ENCODE assay signal across 1 fruit fly cellular context in genomic region chr3L:11325671-11326306, dm6.
TF ChIP-seq lines count a peak whose summit lies in the region.

No protein-coding gene starts in this region.

TF ChIP-seq in whole organism, embryonic, 481 proteins besides CTCF, POLR2A, EP300 and RAD21 (continued from another document and continues in another):
- TF ChIP-seq NC2α (GFP tag; optimal IDR thresholded peaks at IDR 0.05; lab: Kevin White, UChicago) (peak; percentile 71), vvl (GFP tag; IDR thresholded peaks at IDR 0.05; lab: Robert Waterston, UW) (peak; percentile 92), tin (GFP tag; optimal IDR thresholded peaks at IDR 0.05; lab: Kevin White, UChicago) (peak; percentile 83), Kr (GFP tag; optimal IDR thresholded peaks at IDR 0.05; lab: Kevin White, UChicago) (no peak), cg (GFP tag; optimal IDR thresholded peaks at IDR 0.05; lab: Kevin White, UChicago) (no peak), croc (GFP tag; conservative IDR thresholded peaks at IDR 0.05; lab: Robert Waterston, UW) (peak; percentile 67), CG31365 (tag; optimal IDR thresholded peaks at IDR 0.05; lab: Kevin White, UChicago) (no peak), esg (GFP tag; conservative IDR thresholded peaks at IDR 0.05; lab: Robert Waterston, UW) (no peak; the same call in 1 of the 2 replicates), CG9817 (tag; optimal IDR thresholded peaks at IDR 0.05; lab: Kevin White, UChicago) (no peak), fu2 (GFP tag; optimal IDR thresholded peaks at IDR 0.05; lab: Kevin White, UChicago) (peak; percentile 5), cad (GFP tag; optimal IDR thresholded peaks at IDR 0.05; lab: Kevin White, UChicago) (no peak), CG1024 (GFP tag; IDR thresholded peaks at IDR 0.05; lab: Robert Waterston, UW) (peak; percentile 60), pan (optimal IDR thresholded peaks at IDR 0.05; lab: Kevin White, UChicago) (no peak), pan (GFP tag; optimal IDR thresholded peaks at IDR 0.05 in 1 of 2, IDR thresholded peaks at IDR 0.05 in 1 of 2) (peak in 1 of 2 experiments; percentile 83), kni (GFP tag; optimal IDR thresholded peaks at IDR 0.05; lab: Kevin White, UChicago) (no peak), slp2 (GFP tag; optimal IDR thresholded peaks at IDR 0.05; lab: Kevin White, UChicago) (peak; percentile 67), Elba2 (GFP tag; optimal IDR thresholded peaks at IDR 0.05; lab: Kevin White, UChicago) (peak; percentile 63), sna (GFP tag; IDR thresholded peaks at IDR 0.05; lab: Robert Waterston, UW; ENCODE audit: partially characterized antibody) (no peak), bab2 (GFP tag; optimal IDR thresholded peaks at IDR 0.05; lab: Kevin White, UChicago) (peak; percentile 80), wdn (GFP tag; IDR thresholded peaks at IDR 0.05; lab: Robert Waterston, UW) (no peak), CG14441 (GFP tag; IDR thresholded peaks at IDR 0.05; lab: Robert Waterston, UW) (peak; percentile 74), exex (tag; optimal IDR thresholded peaks at IDR 0.05; lab: Kevin White, UChicago) (no peak), Myb (GFP tag; optimal IDR thresholded peaks at IDR 0.05; lab: Kevin White, UChicago) (peak; percentile 21), MBD-R2 (GFP tag; IDR thresholded peaks at IDR 0.05; lab: Robert Waterston, UW) (no peak), twi (tag; optimal IDR thresholded peaks at IDR 0.05; lab: Kevin White, UChicago) (no peak), br (optimal IDR thresholded peaks at IDR 0.05; lab: Kevin White, UChicago) (no peak), Hey (tag; optimal IDR thresholded peaks at IDR 0.05; lab: Kevin White, UChicago) (no peak), NfI (GFP tag; optimal IDR thresholded peaks at IDR 0.05; lab: Kevin White, UChicago) (peak; percentile 31), ham (GFP tag; IDR thresholded peaks at IDR 0.05; lab: Robert Waterston, UW) (no peak), CG13624 (GFP tag; optimal IDR thresholded peaks at IDR 0.05; lab: Kevin White, UChicago) (peak; percentile 68), Dll (GFP tag; IDR thresholded peaks at IDR 0.05; lab: Robert Waterston, UW; ENCODE audit: partially characterized antibody) (no peak), Deaf1 (tag; optimal IDR thresholded peaks at IDR 0.05; lab: Kevin White, UChicago) (peak; percentile 14), trh (GFP tag; optimal IDR thresholded peaks at IDR 0.05; lab: Kevin White, UChicago) (peak; percentile 75), CG7271 (tag; optimal IDR thresholded peaks at IDR 0.05; lab: Kevin White, UChicago) (peak; percentile 5), CG33213 (GFP tag; optimal IDR thresholded peaks at IDR 0.05; lab: Kevin White, UChicago) (peak; percentile 79), CG34224 (GFP tag; IDR thresholded peaks at IDR 0.05; lab: Robert Waterston, UW; ENCODE audit: partially characterized antibody) (no peak), CG17829 (tag; optimal IDR thresholded peaks at IDR 0.05; lab: Kevin White, UChicago) (peak; percentile 81), repo (GFP tag; optimal IDR thresholded peaks at IDR 0.05; lab: Kevin White, UChicago) (peak; percentile 51), CG3281 (GFP tag; optimal IDR thresholded peaks at IDR 0.05; lab: Kevin White, UChicago) (peak; percentile 58), ewg (GFP tag; optimal IDR thresholded peaks at IDR 0.05; lab: Kevin White, UChicago) (peak; percentile 59), CG17802 (tag; optimal IDR thresholded peaks at IDR 0.05; lab: Kevin White, UChicago) (peak; percentile 52), scrt (GFP tag; optimal IDR thresholded peaks at IDR 0.05; lab: Kevin White, UChicago) (peak; percentile 56), dpn (GFP tag; optimal IDR thresholded peaks at IDR 0.05; lab: Kevin White, UChicago) (peak; percentile 74 to 78), Hsf (GFP tag; optimal IDR thresholded peaks at IDR 0.05; lab: Kevin White, UChicago) (peak; percentile 79), bbx (GFP tag; IDR thresholded peaks at IDR 0.05; lab: Robert Waterston, UW; ENCODE audit: partially characterized antibody) (no peak), hbn (GFP tag; IDR thresholded peaks at IDR 0.05; lab: Robert Waterston, UW; ENCODE audit: partially characterized antibody) (no peak), CG7987 (GFP tag; optimal IDR thresholded peaks at IDR 0.05; lab: Kevin White, UChicago) (no peak), CG3163 (GFP tag; optimal IDR thresholded peaks at IDR 0.05; lab: Kevin White, UChicago) (peak; percentile 44), ind (GFP tag; optimal IDR thresholded peaks at IDR 0.05; lab: Kevin White, UChicago) (peak; percentile 76), CG12391 (tag; optimal IDR thresholded peaks at IDR 0.05; lab: Kevin White, UChicago) (peak; percentile 77), Drgx (GFP tag; IDR thresholded peaks at IDR 0.05; lab: Robert Waterston, UW) (peak; percentile 96), aop (GFP tag; IDR thresholded peaks at IDR 0.05; lab: Robert Waterston, UW) (0 out of 2 replicates have a peak, but pooled peaks have one; percentile 41), CG12219 (GFP tag; optimal IDR thresholded peaks at IDR 0.05; lab: Kevin White, UChicago) (peak; percentile 52), dati (GFP tag; IDR thresholded peaks at IDR 0.05; lab: Robert Waterston, UW) (no peak), sug (tag; optimal IDR thresholded peaks at IDR 0.05; lab: Kevin White, UChicago) (no peak), sima (GFP tag; optimal IDR thresholded peaks at IDR 0.05; lab: Kevin White, UChicago) (peak; percentile 44), CG10979 (tag; optimal IDR thresholded peaks at IDR 0.05; lab: Kevin White, UChicago) (peak; percentile 85), CG5180 (GFP tag; optimal IDR thresholded peaks at IDR 0.05; lab: Kevin White, UChicago) (peak; percentile 62), Fer3 (tag; optimal IDR thresholded peaks at IDR 0.05; lab: Kevin White, UChicago) (peak; percentile 58), ab (GFP tag; optimal IDR thresholded peaks at IDR 0.05; lab: Kevin White, UChicago) (peak; percentile 68), CG30403 (GFP tag; optimal IDR thresholded peaks at IDR 0.05; lab: Kevin White, UChicago) (peak; percentile 65), HLH54F (GFP tag; optimal IDR thresholded peaks at IDR 0.05; lab: Kevin White, UChicago) (peak; percentile 52), BEAF-32 (GFP tag; optimal IDR thresholded peaks at IDR 0.05; lab: Kevin White, UChicago) (no peak), Opbp (GFP tag; IDR thresholded peaks at IDR 0.05; lab: Robert Waterston, UW; ENCODE audit: partially characterized antibody) (no peak), ATbp (GFP tag; optimal IDR thresholded peaks at IDR 0.05; lab: Kevin White, UChicago) (peak; percentile 49), Chrac-16 (GFP tag; optimal IDR thresholded peaks at IDR 0.05; lab: Kevin White, UChicago) (peak; percentile 78), vnd (GFP tag; IDR thresholded peaks at IDR 0.05; lab: Robert Waterston, UW; ENCODE audit: partially characterized antibody) (no peak), CG11504 (tag; optimal IDR thresholded peaks at IDR 0.05; lab: Kevin White, UChicago) (peak; percentile 86), CG17385 (GFP tag; optimal IDR thresholded peaks at IDR 0.05; lab: Kevin White, UChicago) (peak; percentile 55), CG6813 (GFP tag; optimal IDR thresholded peaks at IDR 0.05; lab: Kevin White, UChicago) (peak; percentile 67), tx (GFP tag; optimal IDR thresholded peaks at IDR 0.05; lab: Kevin White, UChicago) (peak; percentile 57), Antp (GFP tag; optimal IDR thresholded peaks at IDR 0.05; lab: Kevin White, UChicago) (peak; percentile 34), CG14860 (GFP tag; IDR thresholded peaks at IDR 0.05; lab: Robert Waterston, UW; ENCODE audit: partially characterized antibody) (no peak), CG6683 (GFP tag; optimal IDR thresholded peaks at IDR 0.05; lab: Kevin White, UChicago) (no peak), CG6765 (GFP tag; optimal IDR thresholded peaks at IDR 0.05; lab: Kevin White, UChicago) (no peak), CG4707 (GFP tag; optimal IDR thresholded peaks at IDR 0.05; lab: Kevin White, UChicago) (peak; percentile 55), Mrtf (GFP tag; IDR thresholded peaks at IDR 0.05; lab: Robert Waterston, UW) (peak; percentile 67; the same call in 2 of the 3 replicates), gsb-n (tag; optimal IDR thresholded peaks at IDR 0.05; lab: Kevin White, UChicago) (peak; percentile 54), Awh (GFP tag; IDR thresholded peaks at IDR 0.05; lab: Robert Waterston, UW) (peak; percentile 50; the same call in 1 of the 2 replicates), fd3F (GFP tag; optimal IDR thresholded peaks at IDR 0.05; lab: Kevin White, UChicago) (no peak), CG31388 (GFP tag; optimal IDR thresholded peaks at IDR 0.05; lab: Kevin White, UChicago) (peak; percentile 72), Lim3 (GFP tag; IDR thresholded peaks at IDR 0.05; lab: Robert Waterston, UW) (no peak), sens (GFP tag; lab: Kevin White, UChicago) (peak; percentile 97), dimm (GFP tag; IDR thresholded peaks at IDR 0.05; lab: Robert Waterston, UW) (peak; percentile 54), CG1792 (GFP tag; optimal IDR thresholded peaks at IDR 0.05; lab: Kevin White, UChicago) (peak; percentile 59), en (GFP tag; optimal IDR thresholded peaks at IDR 0.05; lab: Kevin White, UChicago) (peak; percentile 47), CHES-1-like (GFP tag; optimal IDR thresholded peaks at IDR 0.05; lab: Kevin White, UChicago) (peak; percentile 72), Side (GFP tag; optimal IDR thresholded peaks at IDR 0.05; lab: Kevin White, UChicago) (peak; percentile 48), amos (GFP tag; IDR thresholded peaks at IDR 0.05; lab: Robert Waterston, UW; ENCODE audit: partially characterized antibody) (no peak), sim (GFP tag; IDR thresholded peaks at IDR 0.05; lab: Robert Waterston, UW) (peak; percentile 73), CG10267 (tag; optimal IDR thresholded peaks at IDR 0.05; lab: Kevin White, UChicago) (peak; percentile 73), GATAe (GFP tag; conservative IDR thresholded peaks at IDR 0.05; lab: Robert Waterston, UW) (no peak), Xrp1 (GFP tag; IDR thresholded peaks at IDR 0.05; lab: Robert Waterston, UW) (peak; percentile 84), gem (tag; optimal IDR thresholded peaks at IDR 0.05; lab: Kevin White, UChicago) (peak; percentile 84), Abd-B (GFP tag; optimal IDR thresholded peaks at IDR 0.05; lab: Kevin White, UChicago) (peak; percentile 47), Spps (tag; optimal IDR thresholded peaks at IDR 0.05; lab: Kevin White, UChicago) (peak; percentile 66), CG2120 (GFP tag; optimal IDR thresholded peaks at IDR 0.05; lab: Kevin White, UChicago) (peak; percentile 24), CG4617 (GFP tag; optimal IDR thresholded peaks at IDR 0.05; lab: Kevin White, UChicago; ENCODE audit: borderline replicate concordance) (peak; percentile 7), mam (GFP tag; optimal IDR thresholded peaks at IDR 0.05; lab: Kevin White, UChicago) (peak; percentile 68), abd-A (tag; optimal IDR thresholded peaks at IDR 0.05; lab: Kevin White, UChicago) (no peak), stwl (tag; optimal IDR thresholded peaks at IDR 0.05; lab: Kevin White, UChicago) (peak; percentile 17), PHDP (tag; optimal IDR thresholded peaks at IDR 0.05; lab: Kevin White, UChicago) (peak; percentile 79), CG8290 (GFP tag; optimal IDR thresholded peaks at IDR 0.05; lab: Kevin White, UChicago) (peak; percentile 41), CG8290 (tag; optimal IDR thresholded peaks at IDR 0.05; lab: Kevin White, UChicago) (peak in 1 of 2 experiments; percentile 33), CG12769 (tag; optimal IDR thresholded peaks at IDR 0.05; lab: Kevin White, UChicago) (no peak), zfh2 (GFP tag; optimal IDR thresholded peaks at IDR 0.05; lab: Kevin White, UChicago) (no peak), p53 (GFP tag; optimal IDR thresholded peaks at IDR 0.05; lab: Kevin White, UChicago) (peak; percentile 59), gsb (GFP tag; IDR thresholded peaks at IDR 0.05; lab: Robert Waterston, UW) (no peak), CG8765 (GFP tag; IDR thresholded peaks at IDR 0.05; lab: Robert Waterston, UW) (peak; percentile 85; the same call in 1 of the 2 replicates), YL-1 (GFP tag; optimal IDR thresholded peaks at IDR 0.05; lab: Kevin White, UChicago) (no peak), Ravus (GFP tag; IDR thresholded peaks at IDR 0.05; lab: Robert Waterston, UW) (peak; percentile 19; the same call in 1 of the 2 replicates), Hr78 (GFP tag; optimal IDR thresholded peaks at IDR 0.05; lab: Kevin White, UChicago) (no peak), sr (GFP tag; IDR thresholded peaks at IDR 0.05; lab: Robert Waterston, UW) (peak; percentile 48; the same call in 1 of the 3 replicates), usp (GFP tag; optimal IDR thresholded peaks at IDR 0.05; lab: Kevin White, UChicago) (no peak), CG34422 (GFP tag; IDR thresholded peaks at IDR 0.05; lab: Robert Waterston, UW) (peak; percentile 77; the same call in 2 of the 3 replicates), CG8944 (GFP tag; optimal IDR thresholded peaks at IDR 0.05; lab: Kevin White, UChicago) (peak; percentile 66), so (GFP tag; IDR thresholded peaks at IDR 0.05; lab: Robert Waterston, UW) (peak; percentile 60; the same call in 1 of the 3 replicates), run (tag; optimal IDR thresholded peaks at IDR 0.05; lab: Kevin White, UChicago) (peak; percentile 28), CG15479 (GFP tag; optimal IDR thresholded peaks at IDR 0.05; lab: Kevin White, UChicago) (no peak), CG17612 (GFP tag; IDR thresholded peaks at IDR 0.05; lab: Robert Waterston, UW) (0 out of 2 replicates have a peak, but pooled peaks have one; percentile 37), ken (GFP tag; IDR thresholded peaks at IDR 0.05; lab: Robert Waterston, UW) (peak; percentile 61; the same call in 2 of the 3 replicates), CG1602 (GFP tag; optimal IDR thresholded peaks at IDR 0.05; lab: Kevin White, UChicago) (peak; percentile 72), jing (GFP tag; optimal IDR thresholded peaks at IDR 0.05; lab: Kevin White, UChicago) (peak; percentile 59), ranshi (GFP tag; IDR thresholded peaks at IDR 0.05; lab: Robert Waterston, UW) (peak; percentile 67), CG2202 (tag; optimal IDR thresholded peaks at IDR 0.05; lab: Kevin White, UChicago) (peak; percentile 58), inv (GFP tag; IDR thresholded peaks at IDR 0.05; lab: Robert Waterston, UW; ENCODE audit: partially characterized antibody) (no peak), gcm2 (GFP tag; optimal IDR thresholded peaks at IDR 0.05; lab: Kevin White, UChicago) (peak; percentile 44), ro (GFP tag; IDR thresholded peaks at IDR 0.05; lab: Robert Waterston, UW) (peak; percentile 66), Trl (optimal IDR thresholded peaks at IDR 0.05; lab: Kevin White, UChicago) (no peak), Trl (GFP tag; optimal IDR thresholded peaks at IDR 0.05; lab: Kevin White, UChicago) (peak; percentile 53), Poxn (GFP tag; IDR thresholded peaks at IDR 0.05; lab: Robert Waterston, UW) (no peak)
